Worm (Caenorhabditis elegans) whole organism, L3 larva: ENCODE data around the gene nhr-99.

Experiments used
- R02D3.7 ChIP-seq: fragments of 150-350 bp; optimal IDR thresholded peaks from 2 replicates; lab custom pipeline; 2014; ENCODE audit warnings: missing biosample characterization, missing genetic modification characterization
- ZK546.5 ChIP-seq: sonication (generic microtip); optimal IDR thresholded peaks from 2 replicates; lab custom pipeline; 2017; ENCODE audit warnings: missing biosample characterization, missing genetic modification characterization
- aly-2 ChIP-seq: fragments of 150-350 bp; optimal IDR thresholded peaks from 2 replicates; lab custom pipeline; 2014; ENCODE audit warnings: missing biosample characterization, missing genetic modification characterization
- ama-1 ChIP-seq: fragments of 150-350 bp; optimal IDR thresholded peaks from 2 replicates; lab custom pipeline; 2018
- ceh-16 ChIP-seq: sonication (generic microtip); optimal IDR thresholded peaks from 2 replicates; lab custom pipeline; 2017; ENCODE audit warnings: missing biosample characterization, missing genetic modification characterization
- ceh-82 ChIP-seq: fragments of 150-350 bp; optimal IDR thresholded peaks from 2 replicates; lab custom pipeline; 2014; ENCODE audit warnings: missing biosample characterization, missing genetic modification characterization
- ceh-9 ChIP-seq: sonication (generic microtip); optimal IDR thresholded peaks from 2 replicates; lab custom pipeline; 2018; ENCODE audit warnings: missing biosample characterization, missing genetic modification characterization
- daf-12 ChIP-seq: fragments of 150-350 bp; optimal IDR thresholded peaks from 2 replicates; lab custom pipeline; 2014; ENCODE audit warnings: missing biosample characterization, missing genetic modification reagents, missing genetic modification characterization
- egl-27 ChIP-seq: sonication (generic microtip); optimal IDR thresholded peaks from 4 replicates; lab custom pipeline; 2017; ENCODE audit warnings: missing biosample characterization, missing genetic modification reagents, missing genetic modification characterization
- elt-1 ChIP-seq: fragments of 150-350 bp; optimal IDR thresholded peaks from 2 replicates; lab custom pipeline; 2014; ENCODE audit warnings: missing biosample characterization, missing genetic modification characterization
- elt-3 ChIP-seq, 3 experiments: fragments of 150-350 bp in 1 of 3; sonication (generic microtip) in 2 of 3; optimal IDR thresholded peaks; 2 replicates in 2 of 3; 4 replicates in 1 of 3; lab custom pipeline; 2014 to 2017; ENCODE audit warnings: missing biosample characterization in 3 of 3, missing genetic modification characterization in 3 of 3
- eor-1 ChIP-seq, 2 experiments: fragments of 150-350 bp; optimal IDR thresholded peaks; 2 replicates each; lab custom pipeline; 2014 to 2018; ENCODE audit warnings: missing biosample characterization in 2 of 2, missing genetic modification characterization in 2 of 2
- fkh-10 ChIP-seq: sonication (generic microtip); optimal IDR thresholded peaks from 2 replicates; lab custom pipeline; 2017; ENCODE audit warnings: missing biosample characterization, missing genetic modification reagents, missing genetic modification characterization
- fkh-2 ChIP-seq: fragments of 150-350 bp; optimal IDR thresholded peaks from 2 replicates; lab custom pipeline; 2014; ENCODE audit warnings: missing biosample characterization, missing genetic modification reagents, missing genetic modification characterization
- hmg-11 ChIP-seq: sonication (generic microtip); optimal IDR thresholded peaks from 2 replicates; lab custom pipeline; 2016; ENCODE audit warnings: missing genetic modification characterization, missing compliant biosample characterization
- jun-1 ChIP-seq: fragments of 150-350 bp; optimal IDR thresholded peaks from 2 replicates; lab custom pipeline; 2014; ENCODE audit warnings: missing biosample characterization, missing genetic modification reagents, missing genetic modification characterization
- lin-15B ChIP-seq: fragments of 150-350 bp; optimal IDR thresholded peaks from 2 replicates; lab custom pipeline; 2014; ENCODE audit warnings: missing biosample characterization, missing genetic modification characterization
- lsy-12 ChIP-seq: sonication (generic microtip); optimal IDR thresholded peaks from 2 replicates; lab custom pipeline; 2016; ENCODE audit warnings: mild to moderate bottlenecking, missing genetic modification characterization, missing compliant biosample characterization
- mml-1 ChIP-seq: fragments of 150-350 bp; sonication (generic microtip); optimal IDR thresholded peaks from 3 replicates; lab custom pipeline; 2014; ENCODE audit warnings: missing biosample characterization, missing genetic modification characterization
- nfya-1 ChIP-seq: sonication (generic microtip); optimal IDR thresholded peaks from 2 replicates; lab custom pipeline; 2017; ENCODE audit warnings: missing genetic modification characterization, mild to moderate bottlenecking, missing compliant biosample characterization, antibody characterized with exemption, moderate library complexity; ENCODE audit not compliant: insufficient read depth
- nhr-12 ChIP-seq: fragments of 150-350 bp; optimal IDR thresholded peaks from 2 replicates; lab custom pipeline; 2014; ENCODE audit warnings: missing biosample characterization, missing genetic modification characterization
- nhr-23 ChIP-seq: fragments of 150-350 bp; optimal IDR thresholded peaks from 2 replicates; lab custom pipeline; 2014; ENCODE audit warnings: missing biosample characterization, missing genetic modification reagents, missing genetic modification characterization
- nhr-237 ChIP-seq: fragments of 150-350 bp; optimal IDR thresholded peaks from 2 replicates; lab custom pipeline; 2014; ENCODE audit warnings: missing biosample characterization, missing genetic modification characterization
- nhr-25 ChIP-seq: sonication (generic microtip); optimal IDR thresholded peaks from 2 replicates; lab custom pipeline; 2017; ENCODE audit warnings: missing biosample characterization, missing genetic modification characterization
- nhr-43 ChIP-seq: sonication (generic microtip); optimal IDR thresholded peaks from 2 replicates; lab custom pipeline; 2016; ENCODE audit warnings: mild to moderate bottlenecking, missing genetic modification characterization, missing compliant biosample characterization; ENCODE audit not compliant: poor library complexity, severe bottlenecking
- nhr-76 ChIP-seq: fragments of 150-350 bp; sonication (generic microtip); optimal IDR thresholded peaks from 5 replicates; lab custom pipeline; 2014; ENCODE audit warnings: missing biosample characterization, missing genetic modification characterization
- pha-4 ChIP-seq: fragments of 150-350 bp; optimal IDR thresholded peaks from 2 replicates; lab custom pipeline; 2014; ENCODE audit warnings: missing biosample characterization, missing genetic modification reagents, missing genetic modification characterization
- pqm-1 ChIP-seq: fragments of 150-350 bp; optimal IDR thresholded peaks from 2 replicates; lab custom pipeline; 2017; ENCODE audit warnings: missing biosample characterization, missing genetic modification characterization, inconsistent platforms
- sea-2 ChIP-seq: fragments of 150-350 bp; sonication (generic microtip); optimal IDR thresholded peaks from 4 replicates; lab custom pipeline; 2014; ENCODE audit warnings: missing biosample characterization, missing genetic modification reagents, missing genetic modification characterization
- skn-1 ChIP-seq: fragments of 150-350 bp; optimal IDR thresholded peaks from 2 replicates; lab custom pipeline; 2014; ENCODE audit warnings: missing biosample characterization, missing genetic modification characterization
- snpc-4 ChIP-seq: fragments of 150-350 bp; optimal IDR thresholded peaks from 2 replicates; lab custom pipeline; 2014; ENCODE audit warnings: missing biosample characterization, missing genetic modification characterization
- zag-1 ChIP-seq: fragments of 150-350 bp; optimal IDR thresholded peaks from 2 replicates; lab custom pipeline; 2014; ENCODE audit warnings: missing biosample characterization, missing genetic modification characterization
- ztf-11 ChIP-seq: fragments of 150-350 bp; optimal IDR thresholded peaks from 2 replicates; lab custom pipeline; 2014; ENCODE audit warnings: missing biosample characterization, missing genetic modification characterization

nhr-99 gene

ce11 chrV:439183-439749, 35.3 kb upstream of the nhr-99 start:
- TF ChIP-seq egl-27: no peak
- no peak for TF ChIP-seq eor-1 (tag; optimal IDR thresholded peaks at IDR 0.05; lab: Kevin White, UChicago)
- no peak for TF ChIP-seq daf-12
- no peak for TF ChIP-seq ama-1 (lab: Kevin White, UChicago)
- TF ChIP-seq ZK546.5 (tag; lab: Kevin White, UChicago): no peak
- no peak for TF ChIP-seq ztf-11 (tag; lab: Kevin White, UChicago)
- TF ChIP-seq, all 47 proteins: peak for 0

DNA sequence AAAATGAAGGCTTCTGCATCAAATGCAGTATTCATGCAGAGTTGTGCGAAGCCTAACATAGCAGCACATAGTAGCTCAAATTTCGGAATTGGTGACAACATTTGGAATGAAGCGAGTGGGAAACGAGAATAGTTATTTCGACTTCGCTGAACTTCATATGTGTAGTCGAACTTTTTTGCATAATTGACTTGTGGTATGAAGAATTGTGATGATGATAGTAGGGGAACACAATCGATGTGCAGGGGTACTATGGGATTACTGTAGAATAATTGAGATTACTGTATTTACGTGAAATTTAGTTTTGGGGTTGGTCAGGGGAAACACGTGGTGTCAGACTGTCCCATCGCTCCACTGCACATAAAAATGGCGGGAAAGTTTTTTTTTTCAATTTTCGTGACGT, 33.7 kb upstream of the nhr-99 start, which contains the start of gene B0554.7:
Gene B0554.7 (minus strand): TSS at position 101 of the 400 bp plus-strand sequence.
- TF ChIP-seq zag-1 (no peak), elt-1 (tag; lab: Kevin White, UChicago) (no peak), nhr-12 (tag; lab: Kevin White, UChicago) (no peak), ama-1 (lab: Kevin White, UChicago) (no peak)

DNA sequence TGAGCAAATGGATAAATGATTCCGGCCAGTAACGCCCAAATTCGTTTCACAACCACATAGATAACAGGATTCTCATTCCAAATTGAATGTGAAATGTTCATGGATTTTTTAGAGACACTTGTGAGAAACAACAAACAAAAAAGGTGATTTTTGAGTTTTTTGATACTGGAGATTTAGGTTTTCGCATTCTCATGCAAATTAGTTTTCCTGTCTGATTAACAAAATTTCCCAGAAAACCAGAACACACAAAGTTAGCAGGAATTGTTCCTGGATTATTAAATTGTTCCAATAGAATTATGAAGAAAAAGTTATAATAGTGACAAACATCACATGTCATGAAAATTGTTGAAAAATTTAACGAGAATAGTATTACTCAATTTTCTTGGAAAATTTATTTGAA, 31.4 kb upstream of the nhr-99 start, which contains the start of gene srh-33:
Gene srh-33 (minus strand): TSS at position 101 of the 400 bp plus-strand sequence.
- TF ChIP-seq eor-1 (tag; optimal IDR thresholded peaks at IDR 0.05; lab: Kevin White, UChicago): no peak
- no peak for TF ChIP-seq aly-2
- TF ChIP-seq nfya-1 (tag; lab: Kevin White, UChicago): no peak
- TF ChIP-seq ZK546.5 (tag; lab: Kevin White, UChicago): no peak
- TF ChIP-seq mml-1: no peak
- TF ChIP-seq snpc-4: no peak
- TF ChIP-seq, all 47 proteins: peak for 0

DNA sequence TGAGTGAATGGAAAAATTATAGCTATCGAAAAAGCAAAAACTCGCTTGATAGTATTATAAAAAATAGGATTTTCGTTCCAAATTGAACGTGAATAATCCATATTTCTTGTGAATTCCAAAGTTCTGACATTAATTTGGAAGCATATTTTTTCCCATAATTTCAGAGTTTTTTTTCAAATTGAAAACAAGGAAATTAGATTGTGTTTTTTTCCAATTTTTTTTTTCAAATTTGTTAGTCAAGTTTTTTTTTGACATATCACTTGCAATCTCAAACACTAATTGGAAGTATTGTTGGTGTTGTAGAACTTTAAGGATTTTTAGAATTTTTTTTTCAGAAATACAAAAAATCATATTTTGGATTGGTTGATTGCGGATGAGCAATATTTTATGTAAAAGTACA, 28.0 kb upstream of the nhr-99 start, which contains the start of gene srh-34:
Gene srh-34 (minus strand): TSS at position 101 of the 400 bp plus-strand sequence.
- TF ChIP-seq aly-2: no peak
- TF ChIP-seq lin-15B (tag; lab: Kevin White, UChicago): no peak
- TF ChIP-seq fkh-2 (tag; lab: Kevin White, UChicago): no peak
- TF ChIP-seq nhr-43 (tag; lab: Kevin White, UChicago): no peak
- TF ChIP-seq pha-4: no peak
- no peak for TF ChIP-seq ceh-16 (tag; lab: Kevin White, UChicago)
- no peak for TF ChIP-seq ceh-9 (tag; lab: Kevin White, UChicago)
- no peak for TF ChIP-seq nfya-1 (tag; lab: Kevin White, UChicago)
- TF ChIP-seq ceh-82 (tag; lab: Kevin White, UChicago): no peak
- no peak for TF ChIP-seq R02D3.7
- no peak for TF ChIP-seq nhr-76 (tag; lab: Kevin White, UChicago)
- no peak for TF ChIP-seq mml-1
- TF ChIP-seq zag-1: no peak
- TF ChIP-seq nhr-237 (tag; lab: Kevin White, UChicago): no peak

DNA sequence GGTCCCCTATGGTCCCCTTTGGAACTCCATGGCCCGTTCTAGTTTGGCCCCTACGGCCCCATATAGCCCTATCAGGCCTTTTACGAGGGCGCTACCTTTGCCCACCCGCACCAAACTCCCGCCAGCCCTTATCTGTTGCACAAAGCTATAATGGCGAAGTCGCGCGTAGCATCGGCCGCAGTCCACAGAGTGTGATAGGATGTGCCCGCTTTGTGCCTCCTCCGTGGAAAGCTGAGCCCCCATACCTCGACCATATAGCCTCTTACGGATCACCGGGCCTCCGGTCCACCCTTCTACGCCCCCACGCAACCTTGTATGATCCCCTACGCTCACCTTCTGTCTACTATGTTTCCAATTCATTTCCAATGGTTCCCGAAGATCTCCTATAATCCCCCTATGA, 27.6 kb upstream of the nhr-99 start:
- TF ChIP-seq jun-1 (tag; lab: Kevin White, UChicago) (no peak), sea-2 (no peak), mml-1 (no peak), fkh-2 (tag; lab: Kevin White, UChicago) (no peak)

- no peak for TF ChIP-seq ceh-9 (tag; lab: Kevin White, UChicago)
- TF ChIP-seq nhr-23 (tag; lab: Kevin White, UChicago): no peak
- no peak for TF ChIP-seq lsy-12 (tag; lab: Kevin White, UChicago)
- TF ChIP-seq fkh-10 (GFP tag; lab: Kevin White, UChicago): no peak
- no peak for TF ChIP-seq hmg-11 (tag; lab: Kevin White, UChicago)
- no peak for TF ChIP-seq R02D3.7
- no peak for TF ChIP-seq elt-3 (tag; optimal IDR thresholded peaks at IDR 0.05; lab: Kevin White, UChicago)
- TF ChIP-seq skn-1 (tag; lab: Kevin White, UChicago): no peak
- no peak for TF ChIP-seq elt-1 (tag; lab: Kevin White, UChicago)
- no peak for TF ChIP-seq nhr-25 (tag; lab: Kevin White, UChicago)
- TF ChIP-seq jun-1 (tag; lab: Kevin White, UChicago): no peak
- no peak for TF ChIP-seq pha-4
- TF ChIP-seq pqm-1: no peak
- TF ChIP-seq nhr-76 (tag; lab: Kevin White, UChicago): no peak
- TF ChIP-seq, all 47 proteins: peak for 0
Observed at ce11 chrV:449130-449529, 25.4 kb upstream of the nhr-99 start, which contains the start of gene srh-35. Gene srh-35 (minus strand): TSS chrV:449230.
